In genomic region chr3L:24975839-24976380, dm6 we compare ENCODE assay signal across 3 fruit fly cellular contexts.
TF ChIP-seq lines count a peak whose summit lies in the region.

ND-AGGG (plus strand) TSS chr3L:24976254.

- TF ChIP-seq CTCF in whole organism, embryonic (GFP tag; optimal IDR thresholded peaks at IDR 0.05; lab: Kevin White, UChicago), result no peak

TF ChIP-seq in whole organism, embryonic, 481 proteins besides CTCF, POLR2A, EP300 and RAD21 (continues in another document):
- no peak for TF ChIP-seq CG13894 (tag; optimal IDR thresholded peaks at IDR 0.05; lab: Kevin White, UChicago)
- TF ChIP-seq emc (GFP tag; optimal IDR thresholded peaks at IDR 0.05; lab: Kevin White, UChicago), result no peak
- no peak for TF ChIP-seq ranshi (GFP tag; IDR thresholded peaks at IDR 0.05; lab: Robert Waterston, UW)
- TF ChIP-seq CG18476 (GFP tag; optimal IDR thresholded peaks at IDR 0.05; lab: Kevin White, UChicago), result no peak
- no peak for TF ChIP-seq tll (GFP tag; optimal IDR thresholded peaks at IDR 0.05; lab: Kevin White, UChicago)
- peak; percentile 6 for TF ChIP-seq dmrt11E (tag; optimal IDR thresholded peaks at IDR 0.05; lab: Kevin White, UChicago)
- TF ChIP-seq tx (GFP tag; optimal IDR thresholded peaks at IDR 0.05; lab: Kevin White, UChicago), result no peak
- TF ChIP-seq amos (GFP tag; IDR thresholded peaks at IDR 0.05; lab: Robert Waterston, UW; ENCODE audit: partially characterized antibody), result 0 out of 2 replicates have a peak, but pooled peaks have one; percentile 6
- TF ChIP-seq gcm (GFP tag; optimal IDR thresholded peaks at IDR 0.05; lab: Kevin White, UChicago), result no peak
- peak; percentile 98 for TF ChIP-seq CG30020 (tag; optimal IDR thresholded peaks at IDR 0.05; lab: Kevin White, UChicago)
- no peak for TF ChIP-seq NfI (GFP tag; optimal IDR thresholded peaks at IDR 0.05; lab: Kevin White, UChicago)
- TF ChIP-seq CG4424 (GFP tag; optimal IDR thresholded peaks at IDR 0.05; lab: Kevin White, UChicago), result no peak
- TF ChIP-seq CG10147 (GFP tag; optimal IDR thresholded peaks at IDR 0.05; lab: Kevin White, UChicago), result no peak
- TF ChIP-seq C15 (GFP tag; IDR thresholded peaks at IDR 0.05; lab: Robert Waterston, UW), result no peak
- TF ChIP-seq CG17568 (GFP tag; optimal IDR thresholded peaks at IDR 0.05; lab: Kevin White, UChicago), result no peak
- TF ChIP-seq eve (GFP tag; optimal IDR thresholded peaks at IDR 0.05; lab: Kevin White, UChicago), result no peak
- TF ChIP-seq CG12155 (GFP tag; optimal IDR thresholded peaks at IDR 0.05; lab: Kevin White, UChicago), result no peak
- no peak for TF ChIP-seq Neu2 (GFP tag; optimal IDR thresholded peaks at IDR 0.05; lab: Kevin White, UChicago; ENCODE audit: borderline replicate concordance)
- TF ChIP-seq Vsx1 (GFP tag; optimal IDR thresholded peaks at IDR 0.05; lab: Kevin White, UChicago), result no peak
- no peak for TF ChIP-seq CG1233 (GFP tag; optimal IDR thresholded peaks at IDR 0.05; lab: Kevin White, UChicago)
- TF ChIP-seq CG14710 (tag; optimal IDR thresholded peaks at IDR 0.05; lab: Kevin White, UChicago), result peak; percentile 28
- TF ChIP-seq abd-A (tag; optimal IDR thresholded peaks at IDR 0.05; lab: Kevin White, UChicago), result no peak
- no peak for TF ChIP-seq crol (GFP tag; IDR thresholded peaks at IDR 0.05; lab: Robert Waterston, UW)
- TF ChIP-seq CG7786 (GFP tag; optimal IDR thresholded peaks at IDR 0.05; lab: Kevin White, UChicago), result no peak
- TF ChIP-seq Ssrp (tag; optimal IDR thresholded peaks at IDR 0.05; lab: Kevin White, UChicago), result peak; percentile 13
- no peak for TF ChIP-seq Doc2 (GFP tag; IDR thresholded peaks at IDR 0.05; lab: Robert Waterston, UW)
- peak; percentile 34 for TF ChIP-seq sens (GFP tag; lab: Kevin White, UChicago)
- peak in 1 of 3 experiments; percentile 64 for TF ChIP-seq lola (GFP tag; optimal IDR thresholded peaks at IDR 0.05; lab: Kevin White, UChicago)
- TF ChIP-seq CG12071 (GFP tag; optimal IDR thresholded peaks at IDR 0.05; lab: Kevin White, UChicago), result no peak
- no peak for TF ChIP-seq CG17328 (GFP tag; IDR thresholded peaks at IDR 0.05; lab: Robert Waterston, UW)
- TF ChIP-seq sima (GFP tag; optimal IDR thresholded peaks at IDR 0.05; lab: Kevin White, UChicago), result no peak

TF ChIP-seq in whole organism, prepupa, 60 proteins besides CTCF, POLR2A, EP300 and RAD21:
- no peak for TF ChIP-seq Sox14 (GFP tag; optimal IDR thresholded peaks at IDR 0.05; lab: Kevin White, UChicago)
- peak; percentile 22 for TF ChIP-seq Hr39 (GFP tag; optimal IDR thresholded peaks at IDR 0.05; lab: Kevin White, UChicago)

TF ChIP-seq in whole organism, wandering third instar larva, 38 proteins besides CTCF, POLR2A, EP300 and RAD21:
- peak; percentile 78 for TF ChIP-seq N (GFP tag; optimal IDR thresholded peaks at IDR 0.05; lab: Kevin White, UChicago)
- peak; percentile 34 for TF ChIP-seq woc (GFP tag; optimal IDR thresholded peaks at IDR 0.05; lab: Kevin White, UChicago)
- TF ChIP-seq HLH106 (tag; optimal IDR thresholded peaks at IDR 0.05; lab: Kevin White, UChicago), result no peak
- peak; percentile 76 for TF ChIP-seq Hr78 (GFP tag; optimal IDR thresholded peaks at IDR 0.05; lab: Kevin White, UChicago)
TF ChIP-seq in whole organism, wandering third instar larva: peak in this region for 3.

Comparison
In these comparisons a context has a peak if more than half of its experiments do, and no peak if none do; other contexts are left out.
1. Of the 7 proteins assayed by ChIP-seq in both whole organism, embryonic and whole organism, prepupa: peak only in whole organism, embryonic: none; only in whole organism, prepupa: Hr39; in both: none; in neither: 6.